Worm (Caenorhabditis elegans): ENCODE measurements around the gene pept-2.
"Not testable (repeated sequence)": the region's sequence is repeated elsewhere in the genome, so short reads cannot be mapped to it uniquely, and the experiment has no call there.

The pept-2 gene

DNA sequence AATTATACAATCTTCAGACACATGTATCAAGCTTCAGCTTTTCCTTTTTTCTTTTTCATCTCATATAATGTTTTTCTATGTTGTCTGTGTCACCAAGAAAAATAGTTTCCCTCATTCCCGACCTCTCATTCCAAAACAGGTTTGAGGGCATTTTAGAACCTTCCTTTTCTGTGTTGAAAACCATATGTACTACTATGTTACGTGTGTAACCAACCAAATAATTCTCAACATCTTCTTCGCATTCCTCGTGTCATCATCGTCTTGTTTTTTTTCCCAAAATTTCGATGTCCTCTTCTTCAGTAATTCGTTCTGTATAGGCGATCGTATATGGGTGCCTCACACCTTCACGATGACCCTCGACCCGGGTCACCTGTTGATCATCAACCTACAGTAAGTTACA, at the start of gene pept-2:
Gene pept-2 (plus strand): TSS at position 301 of the 400 bp plus-strand sequence.
- TF ChIP-seq nhr-25 (tag; optimal IDR thresholded peaks at IDR 0.05) (peak; percentile 31), unc-62 (GFP tag; optimal IDR thresholded peaks at IDR 0.05) (no peak)

DNA sequence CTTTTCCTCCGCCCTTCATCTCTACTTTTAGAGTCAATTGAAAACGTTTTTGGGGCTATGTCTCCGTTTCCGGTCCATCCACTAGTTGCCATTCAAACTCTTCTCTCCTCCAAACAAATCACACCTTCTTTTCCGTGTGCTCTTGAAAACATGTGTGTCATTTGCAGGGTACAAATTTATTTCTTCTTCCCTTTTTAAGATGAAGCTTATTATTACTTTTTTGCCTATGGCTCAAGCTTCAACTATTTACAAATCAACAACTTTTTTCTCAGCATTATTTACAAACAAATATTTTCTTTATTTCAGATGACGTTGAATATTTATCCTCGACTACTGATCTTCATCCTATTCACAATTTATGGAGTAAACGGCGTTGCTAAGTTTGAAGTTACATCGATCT, 46.0 kb upstream of the pept-2 start, which contains the start of gene T25B9.3:
Gene T25B9.3 (plus strand): TSS at position 301 of the 400 bp plus-strand sequence.
- no peak for TF ChIP-seq jun-1 (tag; optimal IDR thresholded peaks at IDR 0.05)

DNA sequence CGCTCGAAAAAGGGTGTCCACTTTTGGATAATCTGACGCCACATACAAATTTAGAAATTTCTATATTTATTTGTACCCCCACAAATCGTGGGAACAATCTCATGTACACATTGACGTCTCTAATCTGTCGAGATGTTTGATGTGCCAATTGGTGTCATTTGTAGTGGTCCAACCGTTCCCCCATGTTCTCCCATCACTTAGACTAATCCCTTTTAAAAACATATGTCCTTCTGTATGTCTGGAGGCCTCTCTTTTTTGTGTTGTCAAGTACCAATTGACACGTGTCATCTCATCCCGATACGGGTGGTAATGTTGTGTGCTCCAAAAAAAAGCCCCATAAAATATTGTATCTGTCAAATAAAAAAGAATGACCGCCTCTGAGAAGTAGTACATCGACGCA, 45.1 kb upstream of the pept-2 start:
- no peak for TF ChIP-seq lin-15B (tag; optimal IDR thresholded peaks at IDR 0.05)
- no peak for TF ChIP-seq elt-1 (tag; optimal IDR thresholded peaks at IDR 0.05)
- TF ChIP-seq fkh-10 (GFP tag; optimal IDR thresholded peaks at IDR 0.05): no peak
- no peak for TF ChIP-seq sea-2 (GFP tag; optimal IDR thresholded peaks at IDR 0.05)
- TF ChIP-seq ceh-82 (tag; optimal IDR thresholded peaks at IDR 0.05): no peak
- TF ChIP-seq nhr-67 (tag; optimal IDR thresholded peaks at IDR 0.05): no peak
- no peak for TF ChIP-seq egl-5 (tag; optimal IDR thresholded peaks at IDR 0.05)
- no peak for TF ChIP-seq lin-39 (tag; optimal IDR thresholded peaks at IDR 0.05)
- TF ChIP-seq fos-1 (tag; optimal IDR thresholded peaks at IDR 0.05): no peak
- no peak for TF ChIP-seq skn-1 (tag; optimal IDR thresholded peaks at IDR 0.05)
- no peak for TF ChIP-seq pqm-1 (tag; optimal IDR thresholded peaks at IDR 0.05)
- TF ChIP-seq ceh-16 (tag; optimal IDR thresholded peaks at IDR 0.05): no peak

DNA sequence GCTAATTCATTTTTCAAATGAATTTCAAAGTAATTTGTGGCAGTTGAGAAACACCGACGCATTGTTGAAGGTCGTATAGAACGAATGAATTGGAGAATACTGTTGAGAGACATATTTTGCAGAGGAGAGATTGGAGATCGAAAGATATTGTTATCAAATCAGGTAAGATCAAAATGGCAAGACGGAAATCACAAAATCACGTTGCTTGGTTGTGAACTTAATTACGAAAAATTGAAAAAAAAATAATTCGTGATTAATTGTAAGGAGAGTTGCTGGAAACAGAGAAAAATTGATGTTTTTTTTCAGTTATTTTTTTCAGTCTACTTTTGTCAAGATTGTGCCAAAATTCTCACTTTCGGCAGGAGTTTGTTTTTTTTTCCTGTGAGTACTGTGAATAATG, 40.4 kb upstream of the pept-2 start, which contains the start of gene T25B9.1:
Gene T25B9.1 (minus strand): TSS at position 101 of the 400 bp plus-strand sequence.
- TF ChIP-seq skn-1 (tag; optimal IDR thresholded peaks at IDR 0.05): no peak
- TF ChIP-seq eor-1 (tag; optimal IDR thresholded peaks at IDR 0.05): no peak
- no peak for TF ChIP-seq lin-39 (tag; optimal IDR thresholded peaks at IDR 0.05)
- TF ChIP-seq daf-12 (tag; optimal IDR thresholded peaks at IDR 0.05): no peak
- no peak for TF ChIP-seq sea-2 (GFP tag; optimal IDR thresholded peaks at IDR 0.05)
- TF ChIP-seq fkh-2 (tag; optimal IDR thresholded peaks at IDR 0.05): no peak
- no peak for TF ChIP-seq nhr-67 (tag; optimal IDR thresholded peaks at IDR 0.05)
- no peak for TF ChIP-seq aly-2 (tag; optimal IDR thresholded peaks at IDR 0.05)
- no peak for TF ChIP-seq nhr-77 (tag; optimal IDR thresholded peaks at IDR 0.05)
- TF ChIP-seq ceh-16 (tag; optimal IDR thresholded peaks at IDR 0.05): no peak

DNA sequence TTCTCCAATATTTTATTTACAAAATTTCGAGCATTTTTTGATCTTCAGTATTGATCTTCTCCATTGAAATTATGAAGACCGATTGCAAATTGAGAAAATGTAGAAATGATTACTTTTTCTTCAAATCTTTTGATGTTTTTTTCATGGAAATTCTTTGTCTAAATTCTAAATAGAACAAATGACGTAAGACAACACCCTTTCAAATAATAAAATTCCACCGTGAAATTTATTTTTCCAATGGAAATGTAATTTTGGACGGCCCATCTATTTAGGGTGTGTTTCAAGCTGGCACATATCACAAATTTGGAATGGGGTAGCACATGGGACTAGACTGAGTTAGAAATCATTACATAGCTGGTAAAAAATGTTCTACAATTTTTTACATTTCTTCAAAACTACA, 38.7 kb upstream of the pept-2 start, which contains the start of gene T25B9.2:
Gene T25B9.2 (minus strand): TSS at position 101 of the 400 bp plus-strand sequence.
- TF ChIP-seq ztf-4, nhr-77, jun-1 (tag; optimal IDR thresholded peaks at IDR 0.05): not testable (repeated sequence)

DNA sequence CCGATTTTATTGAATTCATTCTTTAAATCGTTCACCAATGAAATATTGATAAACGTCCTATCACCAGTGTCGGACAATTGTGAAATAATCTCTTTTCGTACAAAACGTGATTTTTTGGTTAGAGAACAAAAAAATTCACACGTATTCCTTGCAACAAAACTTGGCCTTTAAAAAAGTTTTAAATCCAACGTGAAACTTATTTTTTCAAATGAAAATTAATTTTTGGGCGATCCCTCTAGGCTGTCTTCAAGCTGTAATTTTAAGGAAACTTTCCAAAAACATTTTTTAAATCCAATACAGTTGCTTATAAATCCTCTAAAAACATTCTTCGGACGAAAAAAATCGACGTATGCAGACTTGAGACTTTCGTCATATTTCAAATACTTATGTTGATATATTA, 35.8 kb upstream of the pept-2 start, which contains the start of gene T25B9.5:
Gene T25B9.5 (minus strand): TSS at position 101 of the 400 bp plus-strand sequence.
- TF ChIP-seq unc-39 (tag; optimal IDR thresholded peaks at IDR 0.05): no peak
- no peak for TF ChIP-seq fos-1 (tag; optimal IDR thresholded peaks at IDR 0.05)
- no peak for TF ChIP-seq fkh-10 (GFP tag; optimal IDR thresholded peaks at IDR 0.05)
- no peak for TF ChIP-seq egl-27 (tag; optimal IDR thresholded peaks at IDR 0.05)
- no peak for TF ChIP-seq nhr-28 (tag; optimal IDR thresholded peaks at IDR 0.05)
- no peak for TF ChIP-seq snpc-4 (tag; optimal IDR thresholded peaks at IDR 0.05)
- no peak for TF ChIP-seq nhr-25 (tag; optimal IDR thresholded peaks at IDR 0.05)
- no peak for TF ChIP-seq nfya-1 (tag; optimal IDR thresholded peaks at IDR 0.05; ENCODE audit: insufficient read depth)
- no peak for TF ChIP-seq ceh-9 (tag; optimal IDR thresholded peaks at IDR 0.05)
- TF ChIP-seq sea-2 (GFP tag; optimal IDR thresholded peaks at IDR 0.05): no peak
- TF ChIP-seq egl-5 (tag; optimal IDR thresholded peaks at IDR 0.05): no peak

DNA sequence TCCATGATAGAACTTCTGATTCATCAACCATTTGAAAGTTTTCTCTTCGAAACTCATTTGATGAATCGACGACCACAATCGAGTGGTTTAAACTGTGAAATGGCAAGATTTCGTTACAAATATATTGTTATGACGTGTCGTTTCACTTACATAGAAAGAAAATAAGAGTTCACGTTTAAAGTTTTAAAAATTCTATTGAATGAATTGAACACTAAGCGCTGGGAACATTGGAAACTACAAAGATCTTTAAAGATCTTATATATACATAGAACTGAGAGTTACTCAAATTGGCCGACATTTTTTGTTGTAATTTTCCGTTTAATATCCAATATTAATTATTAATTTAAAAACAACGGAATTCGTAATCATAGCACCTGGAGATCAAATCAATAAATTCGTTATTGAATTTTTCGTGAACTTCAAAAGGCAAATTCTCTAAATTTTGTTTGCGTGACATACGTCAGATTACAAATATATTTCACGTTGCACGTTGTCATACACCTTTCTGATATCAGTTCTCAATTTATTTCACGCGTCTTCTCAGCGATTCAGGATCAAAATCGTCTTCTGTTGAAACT, 32.7 kb upstream of the pept-2 start, which contains the start of the genes T25B9.4 and T25B9.6:
Gene T25B9.4 (minus strand): TSS at position 101 of the 578 bp plus-strand sequence.
Gene T25B9.6 (plus strand): TSS at position 528 of the 578 bp plus-strand sequence.
- no peak for TF ChIP-seq nfya-1 (tag; optimal IDR thresholded peaks at IDR 0.05; ENCODE audit: insufficient read depth)
- no peak for TF ChIP-seq nhr-43 (tag; optimal IDR thresholded peaks at IDR 0.05; ENCODE audit: poor library complexity, severe bottlenecking)
- TF ChIP-seq fkh-2 (tag; optimal IDR thresholded peaks at IDR 0.05): no peak
- TF ChIP-seq mml-1 (tag; optimal IDR thresholded peaks at IDR 0.05): no peak
- TF ChIP-seq zag-1 (tag; optimal IDR thresholded peaks at IDR 0.05): no peak
- TF ChIP-seq ZK546.5 (tag; optimal IDR thresholded peaks at IDR 0.05): no peak
- TF ChIP-seq ceh-9 (tag; optimal IDR thresholded peaks at IDR 0.05): no peak
- no peak for TF ChIP-seq ceh-28 (tag; optimal IDR thresholded peaks at IDR 0.05)
- TF ChIP-seq hmg-11 (tag; optimal IDR thresholded peaks at IDR 0.05): no peak

Data from whole organism, L3 larva.